Worm (Caenorhabditis elegans) whole organism, L1 larva: ENCODE measurements around the gene srw-113.

Source experiments
- C34B4.2 ChIP-seq: sonication (generic microtip); optimal IDR thresholded peaks from 2 replicates; lab custom pipeline; 2017; ENCODE audit warnings: mild to moderate bottlenecking, missing genetic modification characterization, missing compliant biosample characterization
- aha-1 ChIP-seq: fragments of 150-350 bp; optimal IDR thresholded peaks from 2 replicates; lab custom pipeline; 2014; ENCODE audit warnings: missing biosample characterization, missing genetic modification characterization
- blmp-1 ChIP-seq: fragments of 150-350 bp; optimal IDR thresholded peaks from 2 replicates; lab custom pipeline; 2014; ENCODE audit warnings: missing biosample characterization, missing genetic modification characterization
- ceh-63 ChIP-seq: fragments of 200-800 bp; sonication (Bioruptor generic); optimal IDR thresholded peaks from 2 replicates; lab custom pipeline; 2018; ENCODE audit warnings: mild to moderate bottlenecking, missing genetic modification characterization, missing compliant biosample characterization
- ceh-82 ChIP-seq, 3 experiments: fragments of 150-350 bp in 1 of 3; sonication (generic microtip) in 2 of 3; optimal IDR thresholded peaks; 2 replicates each; lab custom pipeline; 2014 to 2017; ENCODE audit warnings: missing biosample characterization in 3 of 3, missing genetic modification characterization in 3 of 3
- ceh-90 ChIP-seq: sonication (generic microtip); optimal IDR thresholded peaks from 2 replicates; lab custom pipeline; 2016; ENCODE audit warnings: missing genetic modification characterization, missing compliant biosample characterization
- ces-1 ChIP-seq: fragments of 150-350 bp; optimal IDR thresholded peaks from 2 replicates; lab custom pipeline; 2014; ENCODE audit warnings: missing biosample characterization, missing genetic modification reagents, missing genetic modification characterization
- dsc-1 ChIP-seq: sonication (generic microtip); optimal IDR thresholded peaks from 2 replicates; lab custom pipeline; 2016; ENCODE audit warnings: mild to moderate bottlenecking, missing genetic modification characterization, missing compliant biosample characterization
- fkh-10 ChIP-seq: sonication (generic microtip); optimal IDR thresholded peaks from 2 replicates; lab custom pipeline; 2017; ENCODE audit warnings: missing biosample characterization, missing genetic modification reagents, missing genetic modification characterization
- fkh-4 ChIP-seq: sonication (generic microtip); optimal IDR thresholded peaks from 2 replicates; lab custom pipeline; 2016; ENCODE audit warnings: missing compliant biosample characterization, missing genetic modification characterization, borderline replicate concordance
- fkh-8 ChIP-seq: sonication (generic microtip); optimal IDR thresholded peaks from 2 replicates; lab custom pipeline; 2016; ENCODE audit warnings: mild to moderate bottlenecking, missing genetic modification characterization, missing compliant biosample characterization
- fos-1 ChIP-seq: fragments of 150-350 bp; optimal IDR thresholded peaks from 2 replicates; lab custom pipeline; 2014; ENCODE audit warnings: missing biosample characterization, missing genetic modification characterization
- grh-1 ChIP-seq: fragments of 200-800 bp; sonication (Bioruptor generic); IDR thresholded peaks from 2 replicates; pipeline ENCODE4 v1.3.6; 2022; ENCODE audit warnings: missing genetic modification reagents, missing genetic modification characterization, missing compliant biosample characterization
- irx-1 ChIP-seq: sonication (generic microtip); optimal IDR thresholded peaks from 2 replicates; lab custom pipeline; 2016; ENCODE audit warnings: missing genetic modification characterization, missing compliant biosample characterization
- isw-1 ChIP-seq: fragments of 200-800 bp; sonication (Bioruptor generic); IDR thresholded peaks from 2 replicates; pipeline ENCODE4 v1.3.6; 2022; ENCODE audit warnings: missing genetic modification characterization, missing compliant biosample characterization
- jun-1 ChIP-seq: fragments of 150-350 bp; optimal IDR thresholded peaks from 2 replicates; lab custom pipeline; 2014; ENCODE audit warnings: missing biosample characterization, missing genetic modification reagents, missing genetic modification characterization
- lin-14 ChIP-seq: fragments of 200-800 bp; sonication (Bioruptor generic); optimal IDR thresholded peaks from 2 replicates; lab custom pipeline; 2018; ENCODE audit warnings: mild to moderate bottlenecking, missing genetic modification characterization, moderate library complexity, missing compliant biosample characterization
- lin-15B ChIP-seq: fragments of 150-350 bp; sonication (generic microtip); optimal IDR thresholded peaks from 3 replicates; lab custom pipeline; 2014; ENCODE audit warnings: missing biosample characterization, missing genetic modification characterization
- lin-35 ChIP-seq, 2 experiments: fragments of 150-350 bp; optimal IDR thresholded peaks; 2 replicates each; lab custom pipeline; 2014; ENCODE audit warnings: missing biosample characterization in 2 of 2, missing genetic modification characterization in 2 of 2, missing genetic modification reagents in 2 of 2
- lir-3 ChIP-seq: sonication (generic microtip); optimal IDR thresholded peaks from 2 replicates; lab custom pipeline; 2016; ENCODE audit warnings: mild to moderate bottlenecking, missing genetic modification characterization, moderate library complexity, missing compliant biosample characterization; ENCODE audit not compliant: poor library complexity
- nhr-11 ChIP-seq: fragments of 150-350 bp; optimal IDR thresholded peaks from 2 replicates; lab custom pipeline; 2014; ENCODE audit warnings: missing biosample characterization, missing genetic modification characterization
- nhr-19 ChIP-seq: fragments of 200-800 bp; sonication (Bioruptor generic); conservative IDR thresholded peaks from 2 replicates; pipeline ENCODE4 v1.3.6; 2022; ENCODE audit warnings: missing genetic modification characterization, missing compliant biosample characterization
- nhr-28 ChIP-seq: fragments of 150-350 bp; optimal IDR thresholded peaks from 2 replicates; lab custom pipeline; 2014; ENCODE audit warnings: missing biosample characterization, missing genetic modification characterization
- nhr-71 ChIP-seq: sonication (generic microtip); optimal IDR thresholded peaks from 2 replicates; lab custom pipeline; 2016; ENCODE audit warnings: mild to moderate bottlenecking, missing genetic modification characterization, moderate library complexity, missing compliant biosample characterization
- nhr-76 ChIP-seq: sonication (generic microtip); optimal IDR thresholded peaks from 2 replicates; lab custom pipeline; 2017; ENCODE audit warnings: missing biosample characterization, missing genetic modification characterization
- nhr-85 ChIP-seq: sonication (generic microtip); peaks from one replicate; lab custom pipeline; 2016; ENCODE audit warnings: missing genetic modification characterization, inconsistent platforms, missing compliant biosample characterization
- pag-3 ChIP-seq: sonication (generic microtip); optimal IDR thresholded peaks from 2 replicates; lab custom pipeline; 2017; ENCODE audit warnings: missing genetic modification characterization, mild to moderate bottlenecking, missing compliant biosample characterization, antibody characterized with exemption, borderline replicate concordance; ENCODE audit not compliant: insufficient read depth
- skn-1 ChIP-seq: fragments of 150-350 bp; optimal IDR thresholded peaks from 2 replicates; lab custom pipeline; 2014; ENCODE audit warnings: missing biosample characterization, missing genetic modification characterization
- snu-23 ChIP-seq: sonication (generic microtip); optimal IDR thresholded peaks from 2 replicates; lab custom pipeline; 2016; ENCODE audit warnings: missing genetic modification characterization, missing compliant biosample characterization
- sup-37 ChIP-seq: fragments of 200-800 bp; sonication (Bioruptor generic); optimal IDR thresholded peaks from 2 replicates; lab custom pipeline; 2018; ENCODE audit warnings: mild to moderate bottlenecking, missing genetic modification characterization, missing compliant biosample characterization
- tbx-2 ChIP-seq: sonication (generic microtip); optimal IDR thresholded peaks from 2 replicates; lab custom pipeline; 2016; ENCODE audit warnings: missing genetic modification characterization, missing compliant biosample characterization
- unc-130 ChIP-seq: fragments of 150-350 bp; optimal IDR thresholded peaks from 2 replicates; lab custom pipeline; 2017; ENCODE audit warnings: missing biosample characterization, missing genetic modification characterization, inconsistent platforms
- unc-30 ChIP-seq: sonication (generic microtip); optimal IDR thresholded peaks from 2 replicates; lab custom pipeline; 2017; ENCODE audit warnings: missing biosample characterization, missing genetic modification characterization
- unc-86 ChIP-seq: sonication (generic microtip); optimal IDR thresholded peaks from 2 replicates; lab custom pipeline; 2016; ENCODE audit warnings: missing genetic modification characterization, missing compliant biosample characterization
- unc-98 ChIP-seq: fragments of 200-800 bp; sonication (Bioruptor generic); IDR thresholded peaks from 2 replicates; pipeline ENCODE4 v1.3.6; 2022; ENCODE audit warnings: missing genetic modification characterization, missing compliant biosample characterization
- vab-15 ChIP-seq: sonication (generic microtip); optimal IDR thresholded peaks from 2 replicates; lab custom pipeline; 2017; ENCODE audit warnings: missing genotype, mild to moderate bottlenecking, missing genetic modification characterization, missing compliant biosample characterization
- zip-4 ChIP-seq: fragments of 200-800 bp; sonication (Bioruptor generic); optimal IDR thresholded peaks from 2 replicates; lab custom pipeline; 2018; ENCODE audit warnings: mild to moderate bottlenecking, missing genetic modification characterization, moderate library complexity, missing compliant biosample characterization
- ztf-11 ChIP-seq, 2 experiments: sonication (generic microtip); optimal IDR thresholded peaks; 2 replicates each; lab custom pipeline; 2016 to 2017; ENCODE audit warnings: missing genetic modification characterization in 2 of 2, missing biosample characterization in 1 of 2, missing compliant biosample characterization in 1 of 2

srw-113 gene

ce11 chrV:15369707-15370106 lies 36.8 kb downstream of the srw-113 start, which contains the start of gene nhr-269:
nhr-269 (minus strand) TSS chrV:15369807.
- TF ChIP-seq ztf-11 (tag; optimal IDR thresholded peaks at IDR 0.05; lab: Kevin White, UChicago) (no peak), lin-14 (GFP tag; lab: Kevin White, UChicago) (no peak), unc-86 (tag; lab: Kevin White, UChicago) (no peak), nhr-85 (tag; lab: Kevin White, UChicago) (no peak)

- no peak for TF ChIP-seq lin-35 (GFP tag; optimal IDR thresholded peaks at IDR 0.05; lab: Kevin White, UChicago)
- TF ChIP-seq fkh-10 (GFP tag; lab: Kevin White, UChicago) = no peak
- TF ChIP-seq irx-1 (tag; lab: Kevin White, UChicago) = no peak
- no peak for TF ChIP-seq nhr-19
- no peak for TF ChIP-seq C34B4.2 (tag; lab: Kevin White, UChicago)
- no peak for TF ChIP-seq zip-4 (GFP tag; lab: Kevin White, UChicago)
- no peak for TF ChIP-seq nhr-71 (tag; lab: Kevin White, UChicago)
- no peak for TF ChIP-seq fkh-8 (tag; lab: Kevin White, UChicago)
- TF ChIP-seq skn-1 = no peak
- TF ChIP-seq unc-130 = no peak
- no peak for TF ChIP-seq lin-14 (GFP tag; lab: Kevin White, UChicago)
- TF ChIP-seq ztf-11 (tag; optimal IDR thresholded peaks at IDR 0.05; lab: Kevin White, UChicago) = no peak
- no peak for TF ChIP-seq aha-1
- TF ChIP-seq unc-98 (GFP tag; lab: Robert Waterston, UW) = no peak
- TF ChIP-seq fkh-4 (tag; lab: Kevin White, UChicago) = no peak
- TF ChIP-seq lir-3 (tag; lab: Kevin White, UChicago) = no peak
- no peak for TF ChIP-seq ceh-82 (tag; optimal IDR thresholded peaks at IDR 0.05; lab: Kevin White, UChicago)
- no peak for TF ChIP-seq pag-3
These were observed 43.3 kb downstream of the srw-113 start, which contains the start of gene srh-52 for ce11 chrV:15376223-15376622. srh-52 (minus strand) TSS chrV:15376323.

DNA sequence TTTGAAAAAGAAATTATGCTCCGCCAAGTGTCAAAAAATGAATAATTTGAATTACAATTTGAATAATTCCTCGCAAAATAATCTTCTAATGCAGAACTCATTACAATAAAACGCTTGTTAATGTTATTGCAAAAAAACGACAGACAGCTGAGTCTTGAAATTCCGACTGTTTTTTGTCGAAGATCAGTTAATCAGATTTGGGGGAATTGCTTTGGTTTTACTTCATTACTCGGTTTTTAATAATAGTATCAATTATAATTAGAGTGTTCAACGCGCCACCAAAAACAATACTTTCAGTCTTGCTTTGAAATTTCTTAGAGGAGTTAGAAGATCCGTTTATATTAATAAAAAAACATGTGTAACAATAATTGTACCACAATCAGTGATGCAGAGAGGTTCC lies 45.0 kb downstream of the srw-113 start, which contains the start of gene srh-122:
Gene srh-122, minus strand, starts transcription at position 101 of the 400 bp plus-strand sequence.
- TF ChIP-seq isw-1 (GFP tag; lab: Robert Waterston, UW) (no peak), tbx-2 (tag; lab: Kevin White, UChicago) (no peak), nhr-28 (no peak), vab-15 (tag; lab: Kevin White, UChicago) (no peak), ceh-90 (tag; lab: Kevin White, UChicago) (no peak), grh-1 (GFP tag; lab: Robert Waterston, UW) (no peak), lin-15B (tag; lab: Kevin White, UChicago) (no peak), irx-1 (tag; lab: Kevin White, UChicago) (no peak), sup-37 (GFP tag; lab: Kevin White, UChicago) (no peak), nhr-76 (tag; lab: Kevin White, UChicago) (no peak), blmp-1 (tag; lab: Kevin White, UChicago) (no peak), snu-23 (GFP tag; lab: Kevin White, UChicago) (no peak), nhr-11 (tag; lab: Kevin White, UChicago) (no peak), skn-1 (no peak)

ce11 chrV:15379817-15380216 lies 46.9 kb downstream of the srw-113 start, which contains the start of gene srh-251:
srh-251 (minus strand) TSS chrV:15379917.
- TF ChIP-seq sup-37 (GFP tag; lab: Kevin White, UChicago) (no peak), unc-30 (tag; lab: Kevin White, UChicago) (no peak), ces-1 (GFP tag; lab: Kevin White, UChicago) (no peak), ceh-63 (no peak), tbx-2 (tag; lab: Kevin White, UChicago) (no peak), fos-1 (tag; lab: Kevin White, UChicago) (no peak), jun-1 (tag; lab: Kevin White, UChicago) (no peak), unc-86 (tag; lab: Kevin White, UChicago) (no peak), aha-1 (no peak), C34B4.2 (tag; lab: Kevin White, UChicago) (no peak), dsc-1 (tag; lab: Kevin White, UChicago) (no peak)
- TF ChIP-seq, all 84 proteins: peak for 0
